Worm (Caenorhabditis elegans) whole organism, L3 larva: ENCODE data around the gene spo-11.
A peak's percentile ranks its signal among the peaks of the same experiment; 100 is the strongest.

Experiments
- R02D3.7 ChIP-seq: fragments of 150-350 bp; optimal IDR thresholded peaks from 2 replicates; lab custom pipeline; 2014; ENCODE audit warnings: missing biosample characterization, missing genetic modification characterization
- ZK546.5 ChIP-seq: sonication (generic microtip); optimal IDR thresholded peaks from 2 replicates; lab custom pipeline; 2017; ENCODE audit warnings: missing biosample characterization, missing genetic modification characterization
- ama-1 ChIP-seq: fragments of 150-350 bp; optimal IDR thresholded peaks from 2 replicates; lab custom pipeline; 2018
- ceh-28 ChIP-seq: fragments of 150-350 bp; optimal IDR thresholded peaks from 2 replicates; lab custom pipeline; 2014; ENCODE audit warnings: missing biosample characterization, missing genetic modification reagents, missing genetic modification characterization
- ceh-82 ChIP-seq: fragments of 150-350 bp; optimal IDR thresholded peaks from 2 replicates; lab custom pipeline; 2014; ENCODE audit warnings: missing biosample characterization, missing genetic modification characterization
- egl-5 ChIP-seq: fragments of 150-350 bp; optimal IDR thresholded peaks from 2 replicates; lab custom pipeline; 2017; ENCODE audit warnings: missing biosample characterization, missing genetic modification reagents, missing genetic modification characterization, inconsistent platforms
- elt-1 ChIP-seq: fragments of 150-350 bp; optimal IDR thresholded peaks from 2 replicates; lab custom pipeline; 2014; ENCODE audit warnings: missing biosample characterization, missing genetic modification characterization
- elt-2 ChIP-seq: sonication (generic microtip); optimal IDR thresholded peaks from 2 replicates; lab custom pipeline; 2016; ENCODE audit warnings: missing genetic modification reagents, mild to moderate bottlenecking, missing genetic modification characterization, missing compliant biosample characterization
- elt-3 ChIP-seq, 3 experiments: fragments of 150-350 bp in 1 of 3; sonication (generic microtip) in 2 of 3; optimal IDR thresholded peaks; 2 replicates in 2 of 3; 4 replicates in 1 of 3; lab custom pipeline; 2014 to 2017; ENCODE audit warnings: missing biosample characterization in 3 of 3, missing genetic modification characterization in 3 of 3
- eor-1 ChIP-seq, 2 experiments: fragments of 150-350 bp; optimal IDR thresholded peaks; 2 replicates each; lab custom pipeline; 2014 to 2018; ENCODE audit warnings: missing biosample characterization in 2 of 2, missing genetic modification characterization in 2 of 2
- fkh-10 ChIP-seq: sonication (generic microtip); optimal IDR thresholded peaks from 2 replicates; lab custom pipeline; 2017; ENCODE audit warnings: missing biosample characterization, missing genetic modification reagents, missing genetic modification characterization
- fos-1 ChIP-seq: fragments of 150-350 bp; optimal IDR thresholded peaks from 2 replicates; lab custom pipeline; 2014; ENCODE audit warnings: missing biosample characterization, missing genetic modification characterization
- hmg-11 ChIP-seq: sonication (generic microtip); optimal IDR thresholded peaks from 2 replicates; lab custom pipeline; 2016; ENCODE audit warnings: missing genetic modification characterization, missing compliant biosample characterization
- lin-15B ChIP-seq: fragments of 150-350 bp; optimal IDR thresholded peaks from 2 replicates; lab custom pipeline; 2014; ENCODE audit warnings: missing biosample characterization, missing genetic modification characterization
- lin-39 ChIP-seq: fragments of 150-350 bp; optimal IDR thresholded peaks from 2 replicates; lab custom pipeline; 2018; ENCODE audit warnings: missing biosample characterization, missing genetic modification reagents, missing genetic modification characterization
- lsy-12 ChIP-seq: sonication (generic microtip); optimal IDR thresholded peaks from 2 replicates; lab custom pipeline; 2016; ENCODE audit warnings: mild to moderate bottlenecking, missing genetic modification characterization, missing compliant biosample characterization
- mml-1 ChIP-seq: fragments of 150-350 bp; sonication (generic microtip); optimal IDR thresholded peaks from 3 replicates; lab custom pipeline; 2014; ENCODE audit warnings: missing biosample characterization, missing genetic modification characterization
- nfya-1 ChIP-seq: sonication (generic microtip); optimal IDR thresholded peaks from 2 replicates; lab custom pipeline; 2017; ENCODE audit warnings: missing genetic modification characterization, mild to moderate bottlenecking, missing compliant biosample characterization, antibody characterized with exemption, moderate library complexity; ENCODE audit not compliant: insufficient read depth
- nhr-12 ChIP-seq: fragments of 150-350 bp; optimal IDR thresholded peaks from 2 replicates; lab custom pipeline; 2014; ENCODE audit warnings: missing biosample characterization, missing genetic modification characterization
- nhr-23 ChIP-seq: fragments of 150-350 bp; optimal IDR thresholded peaks from 2 replicates; lab custom pipeline; 2014; ENCODE audit warnings: missing biosample characterization, missing genetic modification reagents, missing genetic modification characterization
- nhr-25 ChIP-seq: sonication (generic microtip); optimal IDR thresholded peaks from 2 replicates; lab custom pipeline; 2017; ENCODE audit warnings: missing biosample characterization, missing genetic modification characterization
- nhr-28 ChIP-seq: fragments of 150-350 bp; optimal IDR thresholded peaks from 2 replicates; lab custom pipeline; 2014; ENCODE audit warnings: missing biosample characterization, missing genetic modification characterization
- nhr-67 ChIP-seq: fragments of 150-350 bp; optimal IDR thresholded peaks from 2 replicates; lab custom pipeline; 2014; ENCODE audit warnings: missing biosample characterization, missing genetic modification characterization
- pha-4 ChIP-seq: fragments of 150-350 bp; optimal IDR thresholded peaks from 2 replicates; lab custom pipeline; 2014; ENCODE audit warnings: missing biosample characterization, missing genetic modification reagents, missing genetic modification characterization
- pqm-1 ChIP-seq: fragments of 150-350 bp; optimal IDR thresholded peaks from 2 replicates; lab custom pipeline; 2017; ENCODE audit warnings: missing biosample characterization, missing genetic modification characterization, inconsistent platforms
- sea-2 ChIP-seq: fragments of 150-350 bp; sonication (generic microtip); optimal IDR thresholded peaks from 4 replicates; lab custom pipeline; 2014; ENCODE audit warnings: missing biosample characterization, missing genetic modification reagents, missing genetic modification characterization
- skn-1 ChIP-seq: fragments of 150-350 bp; optimal IDR thresholded peaks from 2 replicates; lab custom pipeline; 2014; ENCODE audit warnings: missing biosample characterization, missing genetic modification characterization
- snpc-4 ChIP-seq: fragments of 150-350 bp; optimal IDR thresholded peaks from 2 replicates; lab custom pipeline; 2014; ENCODE audit warnings: missing biosample characterization, missing genetic modification characterization
- tbx-2 ChIP-seq: sonication (generic microtip); optimal IDR thresholded peaks from 2 replicates; lab custom pipeline; 2016; ENCODE audit warnings: mild to moderate bottlenecking, missing genetic modification characterization, missing compliant biosample characterization
- unc-39 ChIP-seq: sonication (generic microtip); optimal IDR thresholded peaks from 4 replicates; lab custom pipeline; 2017; ENCODE audit warnings: missing biosample characterization, missing genetic modification characterization
- unc-62 ChIP-seq: fragments of 150-350 bp; sonication (generic microtip); optimal IDR thresholded peaks from 4 replicates; lab custom pipeline; 2014; ENCODE audit warnings: missing biosample characterization, missing genetic modification reagents, missing genetic modification characterization
- zag-1 ChIP-seq: fragments of 150-350 bp; optimal IDR thresholded peaks from 2 replicates; lab custom pipeline; 2014; ENCODE audit warnings: missing biosample characterization, missing genetic modification characterization
- ztf-4 ChIP-seq: fragments of 150-350 bp; optimal IDR thresholded peaks from 2 replicates; lab custom pipeline; 2014; ENCODE audit warnings: missing biosample characterization, missing genetic modification characterization

The spo-11 gene

DNA sequence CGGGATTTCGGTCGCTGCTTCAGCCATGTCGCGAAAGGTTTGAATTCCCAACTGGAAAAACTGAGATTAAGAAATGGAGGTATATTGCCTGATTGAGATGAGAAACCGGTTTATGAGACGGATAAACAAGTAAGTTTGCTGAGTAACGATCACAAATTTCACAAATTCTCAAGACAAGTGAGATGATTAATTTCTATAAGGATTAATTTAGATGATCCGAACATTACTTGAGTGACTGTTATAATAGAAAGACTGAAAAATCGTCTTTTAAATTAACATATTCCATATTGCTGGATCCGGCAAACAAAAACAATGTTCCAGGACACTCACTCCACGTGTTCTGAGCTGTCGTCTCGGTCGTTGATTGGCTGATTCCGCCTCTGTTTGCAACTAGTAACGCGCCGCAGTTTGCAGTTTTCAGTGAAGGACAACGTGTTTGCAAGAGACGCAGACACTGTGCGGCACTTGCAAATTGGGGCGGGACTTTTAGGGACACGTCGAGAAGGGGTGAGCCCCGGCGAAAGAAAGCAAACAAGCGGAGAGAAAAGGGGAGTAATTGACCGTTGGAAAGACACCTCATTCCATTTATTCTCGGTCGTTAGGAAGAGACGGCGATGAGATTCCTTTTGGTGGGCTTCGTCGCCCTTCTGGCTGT, 5.7 kb downstream of the spo-11 start, which contains the start of the genes imp-2 and enpl-1 (continued):
- TF ChIP-seq lsy-12 (tag; lab: Kevin White, UChicago) (peak; percentile 97), hmg-11 (tag; lab: Kevin White, UChicago) (peak; percentile 89), mml-1 (tag; lab: Kevin White, UChicago) (no peak), lin-15B (tag; lab: Kevin White, UChicago) (peak; percentile 92), R02D3.7 (tag; lab: Kevin White, UChicago) (peak; percentile 78), ztf-4 (tag; lab: Kevin White, UChicago) (no peak), nfya-1 (tag; lab: Kevin White, UChicago) (peak; percentile 100), nhr-28 (tag; lab: Kevin White, UChicago) (no peak), ZK546.5 (no peak), ceh-82 (no peak), fkh-10 (GFP tag; lab: Kevin White, UChicago) (peak; percentile 49)

- no peak for TF ChIP-seq sea-2 (GFP tag; lab: Kevin White, UChicago)
- TF ChIP-seq mml-1 (tag; lab: Kevin White, UChicago), result no peak
- no peak for TF ChIP-seq lin-39 (tag; lab: Kevin White, UChicago)
- no peak for TF ChIP-seq zag-1 (tag; lab: Kevin White, UChicago)
- TF ChIP-seq ama-1 (lab: Kevin White, UChicago), result no peak
- TF ChIP-seq unc-39 (tag; lab: Kevin White, UChicago), result no peak
- no peak for TF ChIP-seq nhr-25 (tag; lab: Kevin White, UChicago)
- TF ChIP-seq nhr-12 (tag; lab: Kevin White, UChicago), result no peak
- no peak for TF ChIP-seq ceh-28 (tag; lab: Kevin White, UChicago)
- TF ChIP-seq fos-1 (tag; lab: Kevin White, UChicago), result no peak
- no peak for TF ChIP-seq nhr-28 (tag; lab: Kevin White, UChicago)
- TF ChIP-seq snpc-4 (tag; lab: Kevin White, UChicago), result no peak
- no peak for TF ChIP-seq tbx-2 (tag; lab: Kevin White, UChicago)
- no peak for TF ChIP-seq elt-1 (tag; lab: Kevin White, UChicago)
- TF ChIP-seq elt-3 (tag; optimal IDR thresholded peaks at IDR 0.05; lab: Kevin White, UChicago), result no peak
- TF ChIP-seq egl-5 (tag; lab: Kevin White, UChicago), result no peak
- TF ChIP-seq lsy-12 (tag; lab: Kevin White, UChicago), result no peak
Observed at ce11 chrIV:11112641-11113040, 12.0 kb downstream of the spo-11 start, which contains the start of gene clc-9. Gene clc-9 (plus strand): TSS chrIV:11112941.

- TF ChIP-seq eor-1 (tag; optimal IDR thresholded peaks at IDR 0.05; lab: Kevin White, UChicago) (no peak), ZK546.5 (no peak), egl-5 (tag; lab: Kevin White, UChicago) (peak; percentile 3), skn-1 (tag; lab: Kevin White, UChicago) (no peak), ztf-4 (tag; lab: Kevin White, UChicago) (no peak), sea-2 (GFP tag; lab: Kevin White, UChicago) (no peak), lsy-12 (tag; lab: Kevin White, UChicago) (no peak), elt-3 (tag; optimal IDR thresholded peaks at IDR 0.05; lab: Kevin White, UChicago) (no peak), nhr-28 (tag; lab: Kevin White, UChicago) (no peak), nhr-23 (tag; lab: Kevin White, UChicago) (no peak), zag-1 (tag; lab: Kevin White, UChicago) (no peak), nfya-1 (tag; lab: Kevin White, UChicago) (peak; percentile 24)
Observed at ce11 chrIV:11111898-11112297, 12.8 kb downstream of the spo-11 start.

- no peak for TF ChIP-seq nhr-67 (tag; lab: Kevin White, UChicago)
- TF ChIP-seq pqm-1 (tag; lab: Kevin White, UChicago), result peak; percentile 23
- TF ChIP-seq nfya-1 (tag; lab: Kevin White, UChicago), result peak; percentile 91
- peak; percentile 39 for TF ChIP-seq nhr-25 (tag; lab: Kevin White, UChicago)
- TF ChIP-seq egl-5 (tag; lab: Kevin White, UChicago), result no peak
- TF ChIP-seq lin-39 (tag; lab: Kevin White, UChicago), result peak; percentile 40
- TF ChIP-seq ceh-28 (tag; lab: Kevin White, UChicago), result peak; percentile 23
- TF ChIP-seq skn-1 (tag; lab: Kevin White, UChicago), result peak; percentile 8
- no peak for TF ChIP-seq tbx-2 (tag; lab: Kevin White, UChicago)
- TF ChIP-seq pha-4 (tag; lab: Kevin White, UChicago), result peak; percentile 60
- peak; percentile 80 for TF ChIP-seq hmg-11 (tag; lab: Kevin White, UChicago)
- peak; percentile 16 for TF ChIP-seq snpc-4 (tag; lab: Kevin White, UChicago)
- no peak for TF ChIP-seq unc-62 (GFP tag; lab: Kevin White, UChicago)
- peak; percentile 78 for TF ChIP-seq nhr-23 (tag; lab: Kevin White, UChicago)
- TF ChIP-seq elt-3 (tag; optimal IDR thresholded peaks at IDR 0.05; lab: Kevin White, UChicago), result no peak
- peak; percentile 23 for TF ChIP-seq R02D3.7 (tag; lab: Kevin White, UChicago)
- peak; percentile 67 for TF ChIP-seq lin-15B (tag; lab: Kevin White, UChicago)
- peak; percentile 27 for TF ChIP-seq elt-2 (tag; lab: Kevin White, UChicago)
Observed at ce11 chrIV:11110995-11111619, 13.6 kb downstream of the spo-11 start, which contains the start of gene rps-5. Gene rps-5 (minus strand): TSS chrIV:11111045.
